Worm (Caenorhabditis elegans): ENCODE results near the gene fbxb-33.
A peak's percentile ranks its signal among the peaks of the same experiment; 100 is the strongest.

- TF ChIP-seq rnt-1 (tag; optimal IDR thresholded peaks at IDR 0.05) (peak; percentile 77), F16B12.6 (tag; optimal IDR thresholded peaks at IDR 0.05) (peak; percentile 97), pqm-1 (tag; optimal IDR thresholded peaks at IDR 0.05) (no peak), nhr-85 (tag) (peak; percentile 91)
Observed at ce11 chrII:3682770-3683234, 35.6 kb downstream of the fbxb-33 start, which contains the start of gene F19B10.1.

Data from whole organism, L1 larva.